Worm (Caenorhabditis elegans): ENCODE measurements around the gene nhr-184.

Gene nhr-184

ce11 chrV:2183162-2183561 lies 31.1 kb downstream of the nhr-184 start, which contains the start of gene cyp-33C2:
cyp-33C2 (plus strand) TSS chrV:2183488.
- TF ChIP-seq nhr-80 (tag; optimal IDR thresholded peaks at IDR 0.05) = peak; percentile 51
- TF ChIP-seq sea-2 (GFP tag; IDR thresholded peaks at IDR 0.05) = no peak
- peak; percentile 28; the same call in 1 of the 2 replicates for TF ChIP-seq let-526 (GFP tag; IDR thresholded peaks at IDR 0.05)

- TF ChIP-seq ekl-4 (GFP tag; IDR thresholded peaks at IDR 0.05) = no peak
- no peak for TF ChIP-seq lsl-1 (GFP tag; optimal IDR thresholded peaks at IDR 0.05)
- no peak for TF ChIP-seq zfh-2 (GFP tag; conservative IDR thresholded peaks at IDR 0.05)
- TF ChIP-seq B0019.2 (GFP tag; conservative IDR thresholded peaks at IDR 0.05) = no peak
- TF ChIP-seq T26A5.8 (tag; optimal IDR thresholded peaks at IDR 0.05) = no peak
- TF ChIP-seq atf-7 (tag; optimal IDR thresholded peaks at IDR 0.05) = no peak
- TF ChIP-seq die-1 (tag; optimal IDR thresholded peaks at IDR 0.05) = no peak
- TF ChIP-seq nhr-27 (tag; optimal IDR thresholded peaks at IDR 0.05) = no peak
- TF ChIP-seq ztf-22 (GFP tag; optimal IDR thresholded peaks at IDR 0.05) = no peak
- TF ChIP-seq lag-1 (GFP tag; IDR thresholded peaks at IDR 0.05) = no peak
- TF ChIP-seq ceh-79 (tag; optimal IDR thresholded peaks at IDR 0.05) = no peak
- TF ChIP-seq ztf-3 (GFP tag; optimal IDR thresholded peaks at IDR 0.05) = no peak
- TF ChIP-seq ztf-26 (tag; optimal IDR thresholded peaks at IDR 0.05) = no peak
- no peak for TF ChIP-seq hmg-20 (GFP tag; IDR thresholded peaks at IDR 0.05)
- TF ChIP-seq gei-17 (GFP tag; optimal IDR thresholded peaks at IDR 0.05) = no peak
- TF ChIP-seq pha-4 (tag; optimal IDR thresholded peaks at IDR 0.05) = no peak
- TF ChIP-seq egl-18 (GFP tag; IDR thresholded peaks at IDR 0.05) = no peak
These were observed 32.5 kb downstream of the nhr-184 start, which contains the start of gene srbc-16 for ce11 chrV:2181738-2182137. srbc-16 (plus strand) TSS chrV:2182038.

ce11 chrV:2179214-2179613 lies 35.1 kb downstream of the nhr-184 start, which contains the start of gene cyp-33C1:
cyp-33C1 (plus strand) TSS chrV:2179514.
- TF ChIP-seq nfya-2 (GFP tag; IDR thresholded peaks at IDR 0.05) (no peak), lin-35 (GFP tag; optimal IDR thresholded peaks at IDR 0.05) (no peak), ztf-28 (GFP tag; IDR thresholded peaks at IDR 0.05) (no peak), unc-62 (GFP tag; optimal IDR thresholded peaks at IDR 0.05) (no peak), mcd-1 (GFP tag; IDR thresholded peaks at IDR 0.05) (no peak), T07F8.4 (tag; optimal IDR thresholded peaks at IDR 0.05) (no peak), hlh-12 (tag; optimal IDR thresholded peaks at IDR 0.05) (no peak), nhr-120 (GFP tag; IDR thresholded peaks at IDR 0.05) (no peak), let-607 (tag; optimal IDR thresholded peaks at IDR 0.05) (no peak), sdz-38 (tag; optimal IDR thresholded peaks at IDR 0.05) (no peak), efl-1 (GFP tag; optimal IDR thresholded peaks at IDR 0.05) (no peak), B0336.3 (GFP tag; IDR thresholded peaks at IDR 0.05) (no peak), ekl-4 (GFP tag; IDR thresholded peaks at IDR 0.05) (no peak), dpff-1 (tag; optimal IDR thresholded peaks at IDR 0.05) (no peak), unc-130 (GFP tag; optimal IDR thresholded peaks at IDR 0.05) (no peak), rcor-1 (GFP tag; IDR thresholded peaks at IDR 0.05) (no peak), Y79H2A.3 (GFP tag; conservative IDR thresholded peaks at IDR 0.05) (no peak), K12H6.12 (tag; optimal IDR thresholded peaks at IDR 0.05) (no peak)

ce11 chrV:2177307-2177764 lies 36.9 kb downstream of the nhr-184 start, which contains the start of gene srbc-17:
srbc-17 (plus strand) TSS chrV:2177714.
- TF ChIP-seq snpc-1.1 (tag; optimal IDR thresholded peaks at IDR 0.05; ENCODE audit: insufficient read depth) (no peak), madf-8 (GFP tag; conservative IDR thresholded peaks at IDR 0.05) (no peak), lin-54 (GFP tag; optimal IDR thresholded peaks at IDR 0.05) (no peak), K12H6.12 (tag; optimal IDR thresholded peaks at IDR 0.05) (no peak), fkh-3 (tag; optimal IDR thresholded peaks at IDR 0.05) (no peak), ama-1 (optimal IDR thresholded peaks at IDR 0.05) (no peak), ama-1 (GFP tag; optimal IDR thresholded peaks at IDR 0.05) (no peak), mcd-1 (GFP tag; IDR thresholded peaks at IDR 0.05) (no peak), hmg-1.2 (GFP tag; IDR thresholded peaks at IDR 0.05) (no peak), madf-3 (GFP tag; IDR thresholded peaks at IDR 0.05) (no peak), sea-2 (GFP tag; IDR thresholded peaks at IDR 0.05) (no peak), him-1 (tag; optimal IDR thresholded peaks at IDR 0.05) (no peak), xnd-1 (tag; optimal IDR thresholded peaks at IDR 0.05) (no peak), cebp-2 (GFP tag; IDR thresholded peaks at IDR 0.05) (no peak)
